Worm (Caenorhabditis elegans): ENCODE results near the gene F21D5.9.

F21D5.9 gene

ce11 chrIV:8743654-8744332 is 20.0 kb downstream of the F21D5.9 start, which contains the start of gene F21D5.7:
Gene F21D5.7, minus strand, starts transcription at chrIV:8743704.
- TF ChIP-seq ets-4 (tag; optimal IDR thresholded peaks at IDR 0.05): peak; percentile 6
- TF ChIP-seq tbx-2 (tag; optimal IDR thresholded peaks at IDR 0.05): no peak
- peak; percentile 38 for TF ChIP-seq hlh-30 (tag; optimal IDR thresholded peaks at IDR 0.05; ENCODE audit: insufficient read depth)
- TF ChIP-seq ceh-14 (tag; optimal IDR thresholded peaks at IDR 0.05): no peak
- TF ChIP-seq nfya-1 (tag; optimal IDR thresholded peaks at IDR 0.05): peak; percentile 46
- no peak for TF ChIP-seq ztf-16 (tag; optimal IDR thresholded peaks at IDR 0.05)
- TF ChIP-seq unc-42 (tag; optimal IDR thresholded peaks at IDR 0.05): peak; percentile 6

- no peak for TF ChIP-seq ttx-3 (tag; optimal IDR thresholded peaks at IDR 0.05)
- TF ChIP-seq ets-4 (tag; optimal IDR thresholded peaks at IDR 0.05): no peak
- no peak for TF ChIP-seq ceh-48 (tag; optimal IDR thresholded peaks at IDR 0.05)
- no peak for TF ChIP-seq eyg-1 (tag; optimal IDR thresholded peaks at IDR 0.05)
- TF ChIP-seq C08G9.2 (tag; optimal IDR thresholded peaks at IDR 0.05): no peak
- TF ChIP-seq ceh-6 (GFP tag; optimal IDR thresholded peaks at IDR 0.05): no peak
- TF ChIP-seq hlh-30 (tag; optimal IDR thresholded peaks at IDR 0.05; ENCODE audit: insufficient read depth): no peak
- TF ChIP-seq ref-2 (tag; optimal IDR thresholded peaks at IDR 0.05): no peak
- TF ChIP-seq che-1 (tag; optimal IDR thresholded peaks at IDR 0.05): no peak
- no peak for TF ChIP-seq pag-3 (tag; optimal IDR thresholded peaks at IDR 0.05; ENCODE audit: borderline replicate concordance)
- TF ChIP-seq odd-2 (tag; optimal IDR thresholded peaks at IDR 0.05): no peak
- TF ChIP-seq lim-6 (tag; optimal IDR thresholded peaks at IDR 0.05): no peak
- TF ChIP-seq tbx-2 (tag; optimal IDR thresholded peaks at IDR 0.05): no peak
- no peak for TF ChIP-seq tbx-7 (tag; optimal IDR thresholded peaks at IDR 0.05)
Observed at ce11 chrIV:8745591-8746302, 21.9 kb downstream of the F21D5.9 start, which contains the start of the genes F20C5.7 and parg-1. Gene F20C5.7, minus strand, starts transcription at chrIV:8745691. Gene parg-1, plus strand, starts transcription at chrIV:8746252.

- TF ChIP-seq nfya-1 (tag; optimal IDR thresholded peaks at IDR 0.05): peak; percentile 73
- no peak for TF ChIP-seq hlh-15 (tag; optimal IDR thresholded peaks at IDR 0.05)
Observed at ce11 chrIV:8748967-8749366, 25.1 kb downstream of the F21D5.9 start.

ce11 chrIV:8752492-8752891 is 28.7 kb downstream of the F21D5.9 start:
- TF ChIP-seq hlh-8 (tag; optimal IDR thresholded peaks at IDR 0.05) (no peak), ceh-6 (GFP tag; optimal IDR thresholded peaks at IDR 0.05) (no peak), nhr-11 (tag; optimal IDR thresholded peaks at IDR 0.05) (no peak), lim-6 (tag; optimal IDR thresholded peaks at IDR 0.05) (no peak)

- TF ChIP-seq ceh-19 (GFP tag; optimal IDR thresholded peaks at IDR 0.05) (no peak), ceh-2 (tag; optimal IDR thresholded peaks at IDR 0.05) (no peak), F13H6.1 (tag; optimal IDR thresholded peaks at IDR 0.05) (no peak), T23F11.4 (GFP tag; optimal IDR thresholded peaks at IDR 0.05) (no peak), dmd-4 (tag; optimal IDR thresholded peaks at IDR 0.05; ENCODE audit: borderline replicate concordance) (no peak), pax-1 (tag; optimal IDR thresholded peaks at IDR 0.05) (no peak), Y22D7AL.16 (tag; optimal IDR thresholded peaks at IDR 0.05) (no peak), sox-4 (tag; optimal IDR thresholded peaks at IDR 0.05) (no peak), tbx-7 (tag; optimal IDR thresholded peaks at IDR 0.05) (no peak), pqm-1 (tag; optimal IDR thresholded peaks at IDR 0.05) (no peak)
Observed at ce11 chrIV:8754146-8754545, 30.3 kb downstream of the F21D5.9 start.

- TF ChIP-seq ceh-6 (GFP tag; optimal IDR thresholded peaks at IDR 0.05) (no peak), ceh-2 (tag; optimal IDR thresholded peaks at IDR 0.05) (no peak), pha-2 (tag; optimal IDR thresholded peaks at IDR 0.05) (no peak), sox-4 (tag; optimal IDR thresholded peaks at IDR 0.05) (no peak), ceh-45 (GFP tag; IDR thresholded peaks at IDR 0.05) (no peak), ceh-22 (tag; optimal IDR thresholded peaks at IDR 0.05) (no peak), Y22D7AL.16 (tag; optimal IDR thresholded peaks at IDR 0.05) (no peak), sox-2 (GFP tag; IDR thresholded peaks at IDR 0.05) (no peak), ceh-9 (tag; optimal IDR thresholded peaks at IDR 0.05) (no peak)
Observed at ce11 chrIV:8754727-8755126, 30.9 kb downstream of the F21D5.9 start, which contains the start of gene elli-1. Gene elli-1, minus strand, starts transcription at chrIV:8754827.
